Fruit fly (Drosophila melanogaster): ENCODE measurements around the gene CG6013.

CG6013 gene

dm6 chr3R:18995556-18996272, 35.6 kb upstream of the CG6013 start (continued):
- TF ChIP-seq Vsx1 (GFP tag; optimal IDR thresholded peaks at IDR 0.05) (no peak), sqz (GFP tag; optimal IDR thresholded peaks at IDR 0.05) (peak; percentile 28), grn (GFP tag; optimal IDR thresholded peaks at IDR 0.05) (no peak), Hr39 (optimal IDR thresholded peaks at IDR 0.05) (no peak), CG15479 (GFP tag; optimal IDR thresholded peaks at IDR 0.05) (no peak), gfzf (GFP tag; optimal IDR thresholded peaks at IDR 0.05) (no peak), toy (GFP tag; IDR thresholded peaks at IDR 0.05) (no peak), CG18476 (GFP tag; optimal IDR thresholded peaks at IDR 0.05) (peak; percentile 72), Dll (GFP tag; IDR thresholded peaks at IDR 0.05; ENCODE audit: partially characterized antibody) (no peak), CG30020 (tag; optimal IDR thresholded peaks at IDR 0.05) (no peak), D19A (tag; optimal IDR thresholded peaks at IDR 0.05) (peak; percentile 77), CG4360 (GFP tag; IDR thresholded peaks at IDR 0.05) (peak; percentile 13; the same call in 1 of the 2 replicates), CG18619 (GFP tag; optimal IDR thresholded peaks at IDR 0.05) (peak; percentile 58), CG14710 (tag; optimal IDR thresholded peaks at IDR 0.05) (peak; percentile 80), CG1233 (GFP tag; optimal IDR thresholded peaks at IDR 0.05) (peak; percentile 61), Doc2 (GFP tag; IDR thresholded peaks at IDR 0.05) (no peak), CG14441 (GFP tag; IDR thresholded peaks at IDR 0.05) (peak; percentile 72), usp (GFP tag; optimal IDR thresholded peaks at IDR 0.05) (no peak), CG18599 (GFP tag; optimal IDR thresholded peaks at IDR 0.05) (peak; percentile 62), CG34376 (GFP tag; optimal IDR thresholded peaks at IDR 0.05) (no peak), Xrp1 (GFP tag; IDR thresholded peaks at IDR 0.05) (peak; percentile 86), klu (GFP tag; IDR thresholded peaks at IDR 0.05) (0 out of 2 replicates have a peak, but pooled peaks have one; percentile 38), CG12744 (GFP tag; optimal IDR thresholded peaks at IDR 0.05) (no peak), HLH3B (GFP tag; IDR thresholded peaks at IDR 0.05) (peak; percentile 78), MESR4 (GFP tag; optimal IDR thresholded peaks at IDR 0.05) (no peak), CG2120 (GFP tag; optimal IDR thresholded peaks at IDR 0.05) (peak; percentile 23), CG8765 (GFP tag; IDR thresholded peaks at IDR 0.05) (peak; percentile 26; the same call in 1 of the 2 replicates), nom (GFP tag; optimal IDR thresholded peaks at IDR 0.05) (peak; percentile 75), CTCF (GFP tag; optimal IDR thresholded peaks at IDR 0.05) (no peak), bowl (GFP tag; IDR thresholded peaks at IDR 0.05) (peak; percentile 58; the same call in 1 of the 2 replicates), CG14860 (GFP tag; IDR thresholded peaks at IDR 0.05; ENCODE audit: partially characterized antibody) (no peak), CG14050 (GFP tag; IDR thresholded peaks at IDR 0.05) (peak; percentile 68), CG2712 (tag; optimal IDR thresholded peaks at IDR 0.05) (peak; percentile 87), CG10654 (GFP tag; optimal IDR thresholded peaks at IDR 0.05) (peak; percentile 55), HLHmδ (GFP tag; optimal IDR thresholded peaks at IDR 0.05) (no peak), gt (GFP tag; IDR thresholded peaks at IDR 0.05) (peak; percentile 22; the same call in 1 of the 2 replicates), inv (GFP tag; IDR thresholded peaks at IDR 0.05; ENCODE audit: partially characterized antibody) (no peak), CG4424 (GFP tag; optimal IDR thresholded peaks at IDR 0.05) (peak; percentile 82), CG17912 (GFP tag; optimal IDR thresholded peaks at IDR 0.05) (no peak), pita (GFP tag; optimal IDR thresholded peaks at IDR 0.05) (no peak), H15 (GFP tag; IDR thresholded peaks at IDR 0.05) (peak; percentile 73; the same call in 2 of the 3 replicates), CG16779 (GFP tag; IDR thresholded peaks at IDR 0.05) (no peak), B-H2 (GFP tag; optimal IDR thresholded peaks at IDR 0.05) (no peak), CG9932 (GFP tag; IDR thresholded peaks at IDR 0.05) (no peak), salm (tag; optimal IDR thresholded peaks at IDR 0.05) (peak; percentile 48), CG6654 (GFP tag; optimal IDR thresholded peaks at IDR 0.05) (peak; percentile 65), CG17186 (GFP tag; optimal IDR thresholded peaks at IDR 0.05) (no peak), CG4854 (GFP tag; optimal IDR thresholded peaks at IDR 0.05) (peak; percentile 60), emc (GFP tag; optimal IDR thresholded peaks at IDR 0.05) (no peak), CG11093 (GFP tag; IDR thresholded peaks at IDR 0.05) (peak; percentile 65; the same call in 2 of the 3 replicates), Kr (GFP tag; optimal IDR thresholded peaks at IDR 0.05) (no peak)

Data from whole organism, embryonic.